ENCODE assay signal across 4 fruit fly cellular contexts in genomic region chr3L:6719392-6719889, dm6.
TF ChIP-seq lines count a peak whose summit lies in the region.

Gene ple, minus strand, starts transcription at chr3L:6719525.

- no peak for TF ChIP-seq CTCF in whole organism, embryonic (GFP tag; optimal IDR thresholded peaks at IDR 0.05; lab: Kevin White, UChicago)

TF ChIP-seq in whole organism, embryonic, 481 proteins besides CTCF, POLR2A, EP300 and RAD21 (continues in another document):
- TF ChIP-seq Atf6 (GFP tag; IDR thresholded peaks at IDR 0.05; lab: Robert Waterston, UW) (0 out of 2 replicates have a peak, but pooled peaks have one; percentile 7), zf30C (GFP tag; optimal IDR thresholded peaks at IDR 0.05; lab: Kevin White, UChicago) (no peak), Jarid2 (GFP tag; optimal IDR thresholded peaks at IDR 0.05; lab: Kevin White, UChicago) (peak; percentile 1), Nf-YC (tag; optimal IDR thresholded peaks at IDR 0.05; lab: Kevin White, UChicago) (no peak), p53 (GFP tag; optimal IDR thresholded peaks at IDR 0.05; lab: Kevin White, UChicago) (no peak), z (GFP tag; IDR thresholded peaks at IDR 0.05; lab: Robert Waterston, UW) (peak; percentile 31; the same call in 1 of the 3 replicates), chinmo (GFP tag; IDR thresholded peaks at IDR 0.05; lab: Robert Waterston, UW; ENCODE audit: partially characterized antibody) (peak; percentile 93), hkb (optimal IDR thresholded peaks at IDR 0.05; lab: Kevin White, UChicago) (no peak), hkb (GFP tag; IDR thresholded peaks at IDR 0.05; lab: Robert Waterston, UW) (0 out of 2 replicates have a peak, but pooled peaks have one; percentile 9), NC2β (GFP tag; optimal IDR thresholded peaks at IDR 0.05; lab: Kevin White, UChicago) (no peak), sd (tag; optimal IDR thresholded peaks at IDR 0.05; lab: Kevin White, UChicago) (peak; percentile 63), grn (GFP tag; optimal IDR thresholded peaks at IDR 0.05; lab: Kevin White, UChicago) (no peak), scrt (GFP tag; optimal IDR thresholded peaks at IDR 0.05; lab: Kevin White, UChicago) (peak; percentile 52), dysf (GFP tag; IDR thresholded peaks at IDR 0.05; lab: Robert Waterston, UW) (no peak), Deaf1 (tag; optimal IDR thresholded peaks at IDR 0.05; lab: Kevin White, UChicago) (peak; percentile 96), ato (GFP tag; IDR thresholded peaks at IDR 0.05; lab: Robert Waterston, UW; ENCODE audit: partially characterized antibody) (no peak), CG8290 (GFP tag; optimal IDR thresholded peaks at IDR 0.05; lab: Kevin White, UChicago) (no peak), CG8290 (tag; optimal IDR thresholded peaks at IDR 0.05; lab: Kevin White, UChicago) (peak in 1 of 2 experiments; percentile 23), shn (GFP tag; optimal IDR thresholded peaks at IDR 0.05; lab: Kevin White, UChicago) (peak; percentile 20), CG5953 (GFP tag; IDR thresholded peaks at IDR 0.05; lab: Robert Waterston, UW) (0 out of 2 replicates have a peak, but pooled peaks have one; percentile 24), mirr (GFP tag; optimal IDR thresholded peaks at IDR 0.05; lab: Kevin White, UChicago) (peak; percentile 21)

TF ChIP-seq in whole organism, prepupa, 60 proteins besides CTCF, POLR2A, EP300 and RAD21:
- TF ChIP-seq Eip78C (GFP tag; lab: Kevin White, UChicago) (peak; percentile 74), CG8119 (GFP tag; IDR thresholded peaks at IDR 0.05; lab: Robert Waterston, UW) (peak; percentile 24; the same call in 1 of the 3 replicates), CG3919 (GFP tag; optimal IDR thresholded peaks at IDR 0.05; lab: Kevin White, UChicago) (peak; percentile 14), CG9139 (GFP tag; optimal IDR thresholded peaks at IDR 0.05; lab: Kevin White, UChicago) (peak; percentile 4), CG10631 (GFP tag; optimal IDR thresholded peaks at IDR 0.05; lab: Kevin White, UChicago) (no peak), fkh (GFP tag; optimal IDR thresholded peaks at IDR 0.05; lab: Kevin White, UChicago) (no peak), Sox102F (GFP tag; optimal IDR thresholded peaks at IDR 0.05; lab: Kevin White, UChicago) (peak; percentile 0)

TF ChIP-seq in whole organism, pupa, 21 proteins besides CTCF, POLR2A, EP300 and RAD21:
- TF ChIP-seq fd96Ca (GFP tag; IDR thresholded peaks at IDR 0.05; lab: Robert Waterston, UW) (no peak), CG14655 (GFP tag; optimal IDR thresholded peaks at IDR 0.05; lab: Kevin White, UChicago) (no peak), EcR (GFP tag; optimal IDR thresholded peaks at IDR 0.05; lab: Kevin White, UChicago) (peak; percentile 77), Pif1B (GFP tag; optimal IDR thresholded peaks at IDR 0.05; lab: Kevin White, UChicago) (no peak), Snoo (tag; optimal IDR thresholded peaks at IDR 0.05; lab: Kevin White, UChicago) (no peak), CG12605 (GFP tag; IDR thresholded peaks at IDR 0.05; lab: Robert Waterston, UW) (no peak), CG17806 (tag; optimal IDR thresholded peaks at IDR 0.05; lab: Kevin White, UChicago) (no peak), CG9948 (tag; optimal IDR thresholded peaks at IDR 0.05; lab: Kevin White, UChicago) (no peak), D1 (tag; optimal IDR thresholded peaks at IDR 0.05; lab: Kevin White, UChicago) (no peak), CG32121 (GFP tag; IDR thresholded peaks at IDR 0.05; lab: Robert Waterston, UW) (0 out of 2 replicates have a peak, but pooled peaks have one; percentile 20), rn (GFP tag; IDR thresholded peaks at IDR 0.05; lab: Robert Waterston, UW) (no peak), CG15710 (tag; optimal IDR thresholded peaks at IDR 0.05; lab: Kevin White, UChicago) (no peak), CG34367 (tag; optimal IDR thresholded peaks at IDR 0.05; lab: Kevin White, UChicago) (no peak), CG10348 (GFP tag; IDR thresholded peaks at IDR 0.05; lab: Robert Waterston, UW) (no peak), CG13204 (GFP tag; optimal IDR thresholded peaks at IDR 0.05; lab: Kevin White, UChicago) (peak; percentile 19), CG8301 (tag; optimal IDR thresholded peaks at IDR 0.05; lab: Kevin White, UChicago) (no peak), CG4496 (GFP tag; IDR thresholded peaks at IDR 0.05; lab: Robert Waterston, UW) (0 out of 3 replicates have a peak, but pooled peaks have one; percentile 48), Ets98B (GFP tag; IDR thresholded peaks at IDR 0.05; lab: Robert Waterston, UW) (no peak), Pif1A (GFP tag; optimal IDR thresholded peaks at IDR 0.05; lab: Kevin White, UChicago) (no peak), gl (tag; optimal IDR thresholded peaks at IDR 0.05; lab: Kevin White, UChicago) (no peak), CG8159 (tag; optimal IDR thresholded peaks at IDR 0.05; lab: Kevin White, UChicago) (no peak)

TF ChIP-seq in whole organism, wandering third instar larva, 38 proteins besides CTCF, POLR2A, EP300 and RAD21:
- TF ChIP-seq Rel (GFP tag; optimal IDR thresholded peaks at IDR 0.05; lab: Kevin White, UChicago) (no peak), Rel (tag; optimal IDR thresholded peaks at IDR 0.05; lab: Kevin White, UChicago) (peak; percentile 87), Dfd (GFP tag; optimal IDR thresholded peaks at IDR 0.05; lab: Kevin White, UChicago) (no peak)

Comparison
In these comparisons a context has a peak if more than half of its experiments do, and no peak if none do; other contexts are left out.
1. Of the 7 proteins assayed by ChIP-seq in both whole organism, embryonic and whole organism, prepupa: peak only in whole organism, embryonic: none; only in whole organism, prepupa: Sox102F; in both: none; in neither: 6.